Worm (Caenorhabditis elegans) whole organism, mixed stage, embryonic: Measurements from ENCODE around the gene str-86.
A peak's percentile ranks its signal among the peaks of the same experiment; 100 is the strongest.

ENCODE experiments used
- M03D4.4 ChIP-seq: sonication (generic microtip); optimal IDR thresholded peaks from 2 replicates; lab custom pipeline; 2017; ENCODE audit warnings: mild to moderate bottlenecking, missing genetic modification characterization, missing compliant biosample characterization
- bed-3 ChIP-seq: fragments of 200-800 bp; sonication (Bioruptor generic); optimal IDR thresholded peaks from 3 replicates; lab custom pipeline; 2018; ENCODE audit warnings: mild to moderate bottlenecking, missing genetic modification characterization, moderate library complexity, missing compliant biosample characterization
- blmp-1 ChIP-seq: fragments of 150-350 bp; optimal IDR thresholded peaks from 2 replicates; lab custom pipeline; 2014; ENCODE audit warnings: missing biosample characterization, missing genetic modification characterization
- ceh-39 ChIP-seq: fragments of 150-350 bp; optimal IDR thresholded peaks from 2 replicates; lab custom pipeline; 2014; ENCODE audit warnings: missing biosample characterization, missing genetic modification characterization
- ceh-43 ChIP-seq: fragments of 200-800 bp; sonication (Bioruptor generic); optimal IDR thresholded peaks from 2 replicates; lab custom pipeline; 2018; ENCODE audit warnings: mild to moderate bottlenecking, missing genetic modification characterization, moderate library complexity, missing compliant biosample characterization
- ceh-83 ChIP-seq: fragments of 200-800 bp; sonication (Bioruptor generic); optimal IDR thresholded peaks from 2 replicates; lab custom pipeline; 2018; ENCODE audit warnings: mild to moderate bottlenecking, missing genetic modification characterization, missing compliant biosample characterization
- ces-1 ChIP-seq: fragments of 150-350 bp; optimal IDR thresholded peaks from 2 replicates; lab custom pipeline; 2014; ENCODE audit warnings: missing biosample characterization, missing genetic modification reagents, missing genetic modification characterization
- cnd-1 ChIP-seq: fragments of 200-800 bp; sonication (Bioruptor generic); optimal IDR thresholded peaks from 2 replicates; lab custom pipeline; 2018; ENCODE audit warnings: mild to moderate bottlenecking, missing genetic modification characterization, missing compliant biosample characterization
- drap-1 ChIP-seq: fragments of 200-800 bp; sonication (Bioruptor generic); optimal IDR thresholded peaks from 3 replicates; lab custom pipeline; 2018; ENCODE audit warnings: mild to moderate bottlenecking, missing genetic modification characterization, missing compliant biosample characterization
- elt-1 ChIP-seq: sonication (generic microtip); optimal IDR thresholded peaks from 2 replicates; lab custom pipeline; 2017; ENCODE audit warnings: missing genetic modification characterization, mild to moderate bottlenecking, missing compliant biosample characterization, antibody characterized with exemption, moderate library complexity, borderline replicate concordance; ENCODE audit not compliant: insufficient read depth
- elt-3 ChIP-seq: fragments of 150-350 bp; optimal IDR thresholded peaks from 2 replicates; lab custom pipeline; 2014; ENCODE audit warnings: missing biosample characterization, missing genetic modification characterization
- flh-1 ChIP-seq: fragments of 200-800 bp; sonication (Bioruptor generic); optimal IDR thresholded peaks from 2 replicates; lab custom pipeline; 2018; ENCODE audit warnings: mild to moderate bottlenecking, missing genetic modification characterization, moderate library complexity, missing compliant biosample characterization
- ham-2 ChIP-seq: fragments of 200-800 bp; sonication (Bioruptor generic); optimal IDR thresholded peaks from 2 replicates; lab custom pipeline; 2018; ENCODE audit warnings: mild to moderate bottlenecking, missing genetic modification characterization, missing compliant biosample characterization
- hlh-1 ChIP-seq: fragments of 150-350 bp; optimal IDR thresholded peaks from 2 replicates; lab custom pipeline; 2014; ENCODE audit warnings: missing biosample characterization, missing genetic modification reagents, missing genetic modification characterization
- lin-13 ChIP-seq: fragments of 150-350 bp; optimal IDR thresholded peaks from 2 replicates; lab custom pipeline; 2014; ENCODE audit warnings: missing biosample characterization, missing genetic modification characterization
- lin-32 ChIP-seq: fragments of 200-800 bp; sonication (Bioruptor generic); optimal IDR thresholded peaks from 2 replicates; lab custom pipeline; 2018; ENCODE audit warnings: mild to moderate bottlenecking, missing genetic modification characterization, missing compliant biosample characterization
- lsy-2 ChIP-seq: fragments of 150-350 bp; optimal IDR thresholded peaks from 2 replicates; lab custom pipeline; 2014; ENCODE audit warnings: missing biosample characterization, missing genetic modification characterization
- mab-5 ChIP-seq: fragments of 150-350 bp; optimal IDR thresholded peaks from 2 replicates; lab custom pipeline; 2014; ENCODE audit warnings: missing biosample characterization, missing genetic modification characterization
- mep-1 ChIP-seq: fragments of 150-350 bp; optimal IDR thresholded peaks from 2 replicates; lab custom pipeline; 2017; ENCODE audit warnings: missing biosample characterization, missing genetic modification reagents, missing genetic modification characterization, inconsistent platforms
- mls-2 ChIP-seq: sonication (generic microtip); optimal IDR thresholded peaks from 2 replicates; lab custom pipeline; 2016; ENCODE audit warnings: mild to moderate bottlenecking, missing genetic modification characterization, moderate library complexity, missing compliant biosample characterization
- nhr-12 ChIP-seq: fragments of 150-350 bp; optimal IDR thresholded peaks from 2 replicates; lab custom pipeline; 2014; ENCODE audit warnings: missing biosample characterization, missing genetic modification characterization
- nhr-2 ChIP-seq: fragments of 150-350 bp; optimal IDR thresholded peaks from 2 replicates; lab custom pipeline; 2014; ENCODE audit warnings: missing biosample characterization, missing genetic modification characterization
- nhr-237 ChIP-seq: fragments of 150-350 bp; optimal IDR thresholded peaks from 2 replicates; lab custom pipeline; 2014; ENCODE audit warnings: missing biosample characterization, missing genetic modification characterization
- nhr-28 ChIP-seq: fragments of 150-350 bp; optimal IDR thresholded peaks from 2 replicates; lab custom pipeline; 2014; ENCODE audit warnings: missing biosample characterization, missing genetic modification characterization
- nhr-76 ChIP-seq: sonication (generic microtip); optimal IDR thresholded peaks from 2 replicates; lab custom pipeline; 2017; ENCODE audit warnings: missing biosample characterization, missing genetic modification characterization
- pha-4 ChIP-seq: fragments of 150-350 bp; optimal IDR thresholded peaks from 2 replicates; lab custom pipeline; 2018; ENCODE audit warnings: missing biosample characterization, missing genetic modification reagents, missing genetic modification characterization
- sem-2 ChIP-seq: fragments of 200-800 bp; sonication (Bioruptor generic); optimal IDR thresholded peaks from 2 replicates; lab custom pipeline; 2018; ENCODE audit warnings: mild to moderate bottlenecking, missing genetic modification characterization, missing compliant biosample characterization
- snpc-4 ChIP-seq: fragments of 150-350 bp; optimal IDR thresholded peaks from 2 replicates; lab custom pipeline; 2014; ENCODE audit warnings: missing biosample characterization, missing genetic modification characterization
- sptf-1 ChIP-seq: sonication (generic microtip); optimal IDR thresholded peaks from 2 replicates; lab custom pipeline; 2017; ENCODE audit warnings: mild to moderate bottlenecking, missing genetic modification characterization, moderate library complexity, missing compliant biosample characterization
- tbx-8 ChIP-seq: fragments of 200-800 bp; sonication (Bioruptor generic); optimal IDR thresholded peaks from 2 replicates; lab custom pipeline; 2018; ENCODE audit warnings: mild to moderate bottlenecking, missing genetic modification characterization, moderate library complexity, missing compliant biosample characterization
- unc-120 ChIP-seq: sonication (generic microtip); optimal IDR thresholded peaks from 2 replicates; lab custom pipeline; 2017; ENCODE audit warnings: missing genetic modification characterization, missing compliant biosample characterization; ENCODE audit not compliant: poor library complexity, severe bottlenecking
- unc-39 ChIP-seq: fragments of 150-350 bp; optimal IDR thresholded peaks from 2 replicates; lab custom pipeline; 2014; ENCODE audit warnings: missing biosample characterization, missing genetic modification characterization
- unc-62 ChIP-seq: fragments of 150-350 bp; optimal IDR thresholded peaks from 2 replicates; lab custom pipeline; 2014; ENCODE audit warnings: missing biosample characterization, missing genetic modification reagents, missing genetic modification characterization
- zip-8 ChIP-seq: fragments of 150-350 bp; optimal IDR thresholded peaks from 2 replicates; lab custom pipeline; 2014; ENCODE audit warnings: missing biosample characterization, missing genetic modification characterization
- ztf-11 ChIP-seq: fragments of 150-350 bp; optimal IDR thresholded peaks from 2 replicates; lab custom pipeline; 2014; ENCODE audit warnings: missing biosample characterization, missing genetic modification characterization

Gene str-86

DNA sequence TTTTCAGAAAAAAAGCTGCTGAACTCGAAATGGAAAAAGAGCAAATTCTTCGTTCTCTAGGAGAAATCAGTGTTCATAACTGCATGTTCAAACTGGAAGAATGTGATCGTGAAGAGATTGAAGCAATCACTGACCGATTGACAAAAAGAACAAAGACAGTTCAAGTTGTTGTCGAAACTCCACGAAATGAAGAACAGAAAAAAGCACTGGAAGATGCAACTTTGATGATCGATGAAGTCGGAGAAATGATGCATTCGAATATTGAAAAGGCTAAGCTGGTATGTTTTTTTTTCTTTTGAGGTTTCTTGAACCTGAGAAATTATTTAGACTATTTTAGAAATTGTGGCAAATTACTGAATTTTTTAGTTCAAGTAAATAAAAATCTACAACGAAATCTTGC, 45.1 kb downstream of the str-86 start:
- TF ChIP-seq mls-2 (tag; lab: Kevin White, UChicago) (no peak), flh-1 (GFP tag; lab: Kevin White, UChicago) (no peak), nhr-28 (tag; lab: Kevin White, UChicago) (no peak), unc-39 (tag; lab: Kevin White, UChicago) (no peak), lin-13 (tag; lab: Kevin White, UChicago) (no peak), M03D4.4 (no peak), unc-120 (no peak), ceh-43 (GFP tag; lab: Kevin White, UChicago) (no peak), elt-1 (no peak), tbx-8 (GFP tag; lab: Kevin White, UChicago) (no peak), sptf-1 (tag; lab: Kevin White, UChicago) (no peak), nhr-12 (tag; lab: Kevin White, UChicago) (no peak), mab-5 (no peak), ceh-39 (no peak), unc-62 (GFP tag; lab: Kevin White, UChicago) (no peak), ces-1 (GFP tag; lab: Kevin White, UChicago) (no peak), lin-32 (GFP tag; lab: Kevin White, UChicago) (no peak), drap-1 (GFP tag; lab: Kevin White, UChicago) (no peak), pha-4 (no peak)

DNA sequence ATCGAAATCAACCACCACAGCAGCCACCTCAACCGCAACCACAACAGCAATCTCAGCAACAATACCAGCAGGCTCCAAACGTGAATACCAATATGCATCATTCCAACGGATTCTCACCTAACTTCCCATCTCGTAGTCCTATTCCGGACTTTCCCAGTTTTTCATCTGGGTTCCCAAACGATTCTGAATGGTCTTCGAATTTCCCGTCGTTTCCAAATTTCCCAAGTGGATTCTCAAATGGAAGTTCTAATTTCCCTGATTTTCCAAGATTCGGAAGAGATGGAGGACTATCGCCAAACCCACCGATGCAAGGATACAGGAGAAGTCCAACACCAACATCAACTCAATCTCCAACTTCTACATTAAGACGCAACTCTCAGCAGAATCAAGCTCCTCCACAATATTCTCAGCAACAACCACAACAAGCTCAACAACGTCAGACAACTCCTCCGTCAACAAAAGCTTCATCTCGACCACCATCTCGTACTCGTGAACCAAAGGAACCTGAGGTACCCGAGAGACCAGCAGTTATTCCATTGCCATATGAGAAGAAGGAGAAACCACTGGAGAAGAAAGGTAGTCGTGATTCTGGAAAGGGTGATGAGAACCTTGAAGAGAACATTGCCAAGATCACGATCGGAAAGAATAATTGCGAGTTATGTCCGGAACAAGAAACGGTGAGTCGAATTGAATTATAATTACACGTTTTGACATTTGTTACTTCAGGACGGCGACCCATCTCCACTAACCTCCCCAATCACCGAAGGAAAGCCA, 45.8 kb downstream of the str-86 start:
- TF ChIP-seq mab-5 (no peak), unc-120 (no peak), tbx-8 (GFP tag; lab: Kevin White, UChicago) (no peak), pha-4 (no peak), ceh-39 (no peak), ztf-11 (tag; lab: Kevin White, UChicago) (no peak), nhr-2 (tag; lab: Kevin White, UChicago) (no peak), hlh-1 (tag; lab: Kevin White, UChicago) (no peak), M03D4.4 (no peak), nhr-237 (tag; lab: Kevin White, UChicago) (no peak)

DNA sequence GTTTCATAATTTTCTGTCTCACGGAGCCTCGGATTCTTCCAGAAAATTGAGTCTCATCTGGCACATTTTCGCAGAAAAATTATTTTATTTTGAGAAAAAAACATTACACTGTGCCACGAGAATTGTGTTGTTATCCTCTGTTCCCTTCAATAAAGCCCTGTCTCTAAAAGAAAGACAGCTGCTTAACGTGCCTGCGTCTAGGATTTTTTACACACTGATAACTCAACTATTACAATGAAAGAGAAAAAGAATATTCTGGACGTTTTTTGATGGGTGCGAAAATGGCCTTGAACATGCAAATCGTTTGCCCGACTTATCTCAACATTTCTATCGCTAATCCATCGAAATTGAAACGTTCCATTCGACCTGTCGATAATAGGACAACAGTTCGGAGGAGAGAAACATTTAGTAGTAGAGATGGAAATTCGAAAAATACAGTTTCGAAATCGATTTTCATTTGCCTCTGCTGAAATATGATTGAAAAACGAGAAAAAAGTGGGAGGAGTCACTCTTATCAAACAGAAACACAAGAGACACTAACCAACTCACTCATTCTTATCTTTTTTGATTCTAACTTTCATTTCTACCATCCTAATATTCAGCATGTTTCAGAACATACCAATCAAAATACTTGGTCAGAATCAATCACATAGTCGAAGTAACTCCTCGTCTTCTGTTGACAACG, 46.6 kb downstream of the str-86 start:
- TF ChIP-seq hlh-1 (tag; lab: Kevin White, UChicago) = peak; percentile 92
- TF ChIP-seq unc-62 (GFP tag; lab: Kevin White, UChicago) = peak; percentile 77
- no peak for TF ChIP-seq blmp-1
- no peak for TF ChIP-seq elt-1
- peak; percentile 4 for TF ChIP-seq unc-120

DNA sequence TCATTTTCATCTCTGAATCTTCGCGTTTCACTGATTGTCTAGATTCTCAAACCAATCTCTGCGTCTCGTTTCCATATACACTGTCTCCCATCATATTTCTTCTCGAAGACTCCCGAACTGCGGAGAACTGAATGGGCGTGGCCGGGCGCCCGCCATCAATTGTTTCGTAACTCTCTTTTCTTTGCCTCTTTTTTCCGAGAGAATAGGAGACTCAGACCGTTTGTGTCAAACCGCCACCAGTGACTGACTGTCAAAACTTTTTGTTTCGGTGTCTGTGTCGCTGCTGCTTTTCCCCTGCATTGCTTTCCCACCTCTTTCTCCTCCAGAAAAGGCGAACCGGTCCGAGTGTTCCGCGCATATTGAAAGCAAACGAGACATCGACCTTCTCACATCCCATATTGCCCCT, 47.3 kb downstream of the str-86 start, which contains the start of gene unc-23:
unc-23 (plus strand) TSS at position 176 of the 406 bp plus-strand sequence.
- TF ChIP-seq nhr-76 (tag; lab: Kevin White, UChicago) (no peak), unc-62 (GFP tag; lab: Kevin White, UChicago) (peak; percentile 59), lin-32 (GFP tag; lab: Kevin White, UChicago) (no peak), elt-3 (tag; lab: Kevin White, UChicago) (no peak), ceh-83 (GFP tag; lab: Kevin White, UChicago) (no peak), sptf-1 (tag; lab: Kevin White, UChicago) (peak; percentile 35), unc-120 (peak; percentile 64), ztf-11 (tag; lab: Kevin White, UChicago) (no peak), zip-8 (tag; lab: Kevin White, UChicago) (no peak), nhr-237 (tag; lab: Kevin White, UChicago) (peak; percentile 17), snpc-4 (tag; lab: Kevin White, UChicago) (no peak), lsy-2 (tag; lab: Kevin White, UChicago) (no peak), ces-1 (GFP tag; lab: Kevin White, UChicago) (no peak), cnd-1 (tag; lab: Kevin White, UChicago) (no peak), flh-1 (GFP tag; lab: Kevin White, UChicago) (no peak), tbx-8 (GFP tag; lab: Kevin White, UChicago) (no peak), elt-1 (peak; percentile 49), drap-1 (GFP tag; lab: Kevin White, UChicago) (no peak), sem-2 (no peak), blmp-1 (peak; percentile 14), mab-5 (no peak), bed-3 (GFP tag; lab: Kevin White, UChicago) (no peak), ceh-39 (no peak), unc-39 (tag; lab: Kevin White, UChicago) (no peak), hlh-1 (tag; lab: Kevin White, UChicago) (no peak), lin-13 (tag; lab: Kevin White, UChicago) (no peak), M03D4.4 (no peak), mls-2 (tag; lab: Kevin White, UChicago) (no peak), nhr-2 (tag; lab: Kevin White, UChicago) (no peak), nhr-28 (tag; lab: Kevin White, UChicago) (no peak), nhr-12 (tag; lab: Kevin White, UChicago) (no peak), ham-2 (GFP tag; lab: Kevin White, UChicago) (peak; percentile 77), mep-1 (no peak), ceh-43 (GFP tag; lab: Kevin White, UChicago) (no peak), pha-4 (peak; percentile 21)
- TF ChIP-seq, all 35 proteins: peak for 8
